Fruit fly (Drosophila melanogaster) whole organism, embryonic: ENCODE results near the gene Art3.

Experiments used
- Abd-B ChIP-seq: fragments of 200-800 bp; sonication (Bioruptor generic); optimal IDR thresholded peaks from 2 replicates; lab custom pipeline; 2018; ENCODE audit warnings: missing biosample characterization, mild to moderate bottlenecking, missing genetic modification characterization, moderate library complexity
- Blimp-1 ChIP-seq: fragments of 200-800 bp; sonication (Bioruptor generic); optimal IDR thresholded peaks from 3 replicates; lab custom pipeline; 2018; ENCODE audit warnings: missing biosample characterization, missing genetic modification characterization, mild to moderate bottlenecking, moderate library complexity, missing genetic modification reagents
- BtbVII ChIP-seq: fragments of 200-800 bp; sonication (Bioruptor generic); optimal IDR thresholded peaks from 3 replicates; lab custom pipeline; 2017; ENCODE audit warnings: missing biosample characterization, mild to moderate bottlenecking, missing genetic modification characterization
- CG11504 ChIP-seq: fragments of 200-800 bp; sonication (Bioruptor generic); optimal IDR thresholded peaks from 3 replicates; lab custom pipeline; 2019; ENCODE audit warnings: missing biosample characterization, mild to moderate bottlenecking, missing genetic modification characterization, moderate library complexity
- CG12659 ChIP-seq: fragments of 200-800 bp; sonication (Bioruptor generic); optimal IDR thresholded peaks from 3 replicates; lab custom pipeline; 2017; ENCODE audit warnings: mild to moderate bottlenecking, missing biosample characterization, missing genetic modification reagents, missing genetic modification characterization
- CG15269 ChIP-seq: fragments of 200-800 bp; sonication (Bioruptor generic); optimal IDR thresholded peaks from 2 replicates; lab custom pipeline; 2018; ENCODE audit warnings: missing biosample characterization, mild to moderate bottlenecking, missing genetic modification characterization, moderate library complexity
- CG1602 ChIP-seq: fragments of 200-800 bp; sonication (Bioruptor generic); optimal IDR thresholded peaks from 3 replicates; lab custom pipeline; 2016; ENCODE audit warnings: missing biosample characterization, missing genetic modification characterization
- CG1603 ChIP-seq: fragments of 200-800 bp; sonication (Bioruptor generic); optimal IDR thresholded peaks from 2 replicates; lab custom pipeline; 2019; ENCODE audit warnings: missing biosample characterization, mild to moderate bottlenecking, missing genetic modification characterization, moderate library complexity
- CG16863 ChIP-seq: fragments of 200-800 bp; sonication (Bioruptor generic); optimal IDR thresholded peaks from 3 replicates; lab custom pipeline; 2016; ENCODE audit warnings: missing biosample characterization, missing genetic modification characterization
- CG17328 ChIP-seq: fragments of 200-800 bp; sonication (Bioruptor generic); IDR thresholded peaks from 2 replicates; pipeline ENCODE4 v1.3.6; 2022; ENCODE audit warnings: missing biosample characterization, missing genetic modification characterization
- CG17912 ChIP-seq: fragments of 200-800 bp; sonication (Bioruptor generic); optimal IDR thresholded peaks from 2 replicates; lab custom pipeline; 2018; ENCODE audit warnings: missing biosample characterization, mild to moderate bottlenecking, missing genetic modification characterization
- CG18011 ChIP-seq: fragments of 200-800 bp; sonication (Bioruptor generic); optimal IDR thresholded peaks from 2 replicates; lab custom pipeline; 2017; ENCODE audit warnings: missing biosample characterization, missing genetic modification characterization, mild to moderate bottlenecking, moderate library complexity, missing genotype
- CG30020 ChIP-seq: fragments of 200-800 bp; optimal IDR thresholded peaks from 2 replicates; lab custom pipeline; 2019; ENCODE audit warnings: missing biosample characterization, mild to moderate bottlenecking, missing genetic modification characterization, moderate library complexity
- CG30431 ChIP-seq: fragments of 200-800 bp; sonication (Bioruptor generic); optimal IDR thresholded peaks from 2 replicates; lab custom pipeline; 2017; ENCODE audit warnings: missing biosample characterization, missing genetic modification characterization
- CG32767 ChIP-seq: fragments of 200-800 bp; sonication (Bioruptor generic); IDR thresholded peaks from 2 replicates; pipeline ENCODE4 v1.3.6; 2022; ENCODE audit warnings: missing biosample characterization, missing genetic modification characterization
- CG3726 ChIP-seq: fragments of 200-800 bp; sonication (Bioruptor generic); IDR thresholded peaks from 3 replicates; pipeline ENCODE4, ENCODE4 v1.3.6; 2022; ENCODE audit warnings: missing biosample characterization, missing genetic modification characterization
- CG3995 ChIP-seq: fragments of 200-800 bp; sonication (Bioruptor generic); optimal IDR thresholded peaks from 3 replicates; lab custom pipeline; 2016; ENCODE audit warnings: missing biosample characterization, missing genetic modification characterization
- CG4282 ChIP-seq: fragments of 200-800 bp; sonication (Bioruptor generic); optimal IDR thresholded peaks from 2 replicates; lab custom pipeline; 2016; ENCODE audit warnings: missing biosample characterization, missing genetic modification characterization
- CG8089 ChIP-seq: fragments of 200-800 bp; sonication (Bioruptor generic); optimal IDR thresholded peaks from 3 replicates; lab custom pipeline; 2016; ENCODE audit warnings: missing biosample characterization, missing genetic modification characterization
- CG9609 ChIP-seq: fragments of 200-800 bp; sonication (Bioruptor generic); optimal IDR thresholded peaks from 3 replicates; lab custom pipeline; 2016; ENCODE audit warnings: missing biosample characterization, missing genetic modification characterization
- Chrac-16 ChIP-seq: fragments of 200-800 bp; sonication (Bioruptor generic); optimal IDR thresholded peaks from 3 replicates; lab custom pipeline; 2016; ENCODE audit warnings: missing biosample characterization, missing genetic modification characterization
- CoRest ChIP-seq: fragments of 200-800 bp; sonication (Bioruptor generic); optimal IDR thresholded peaks from 3 replicates; lab custom pipeline; 2018; ENCODE audit warnings: missing biosample characterization, mild to moderate bottlenecking, missing genetic modification characterization, moderate library complexity
- Dek ChIP-seq: fragments of 200-800 bp; sonication (Bioruptor generic); optimal IDR thresholded peaks from 3 replicates; lab custom pipeline; 2019; ENCODE audit warnings: missing biosample characterization, mild to moderate bottlenecking, missing genetic modification characterization, moderate library complexity
- Doc3 ChIP-seq: fragments of 200-800 bp; sonication (Bioruptor generic); IDR thresholded peaks from 3 replicates; pipeline ENCODE4 v1.3.6; 2022; ENCODE audit warnings: missing biosample characterization, missing genetic modification characterization; ENCODE audit not compliant: partially characterized antibody
- Drgx ChIP-seq: fragments of 200-800 bp; sonication (Bioruptor generic); IDR thresholded peaks from 2 replicates; pipeline ENCODE4 v1.3.6; 2022; ENCODE audit warnings: missing biosample characterization, missing genetic modification characterization
- E2f1 ChIP-seq: fragments of 200-800 bp; sonication (Bioruptor generic); IDR thresholded peaks from 2 replicates; pipeline ENCODE4 v1.3.6; 2022; ENCODE audit warnings: missing biosample characterization, missing genetic modification characterization
- H2.0 ChIP-seq: fragments of 200-800 bp; sonication (Bioruptor generic); IDR thresholded peaks from 2 replicates; pipeline ENCODE4 v1.3.6; 2022; ENCODE audit warnings: missing biosample characterization, missing genetic modification characterization
- Hand ChIP-seq: fragments of 200-800 bp; sonication (Bioruptor generic); optimal IDR thresholded peaks from 2 replicates; lab custom pipeline; 2017; ENCODE audit warnings: mild to moderate bottlenecking, missing biosample characterization, missing genetic modification reagents, missing genetic modification characterization
- Lhr ChIP-seq: fragments of 200-800 bp; sonication (Bioruptor generic); optimal IDR thresholded peaks from 3 replicates; lab custom pipeline; 2017; ENCODE audit warnings: mild to moderate bottlenecking, missing biosample characterization, missing genetic modification reagents, missing genetic modification characterization
- Max ChIP-seq: fragments of 200-800 bp; sonication (Bioruptor generic); optimal IDR thresholded peaks from 2 replicates; lab custom pipeline; 2016; ENCODE audit warnings: missing biosample characterization, mild to moderate bottlenecking, missing genetic modification characterization
- Mes4 ChIP-seq: fragments of 200-800 bp; sonication (Bioruptor generic); optimal IDR thresholded peaks from 2 replicates; lab custom pipeline; 2016; ENCODE audit warnings: missing biosample characterization, missing genetic modification characterization
- Oaz ChIP-seq: fragments of 200-800 bp; sonication (Bioruptor generic); IDR thresholded peaks from 2 replicates; pipeline ENCODE4 v1.3.6; 2022; ENCODE audit warnings: missing biosample characterization, missing genetic modification characterization
- br ChIP-seq: fragments of >200 bp; optimal IDR thresholded peaks from 2 replicates; lab custom pipeline; 2017
- caup ChIP-seq: fragments of 200-800 bp; sonication (Bioruptor generic); optimal IDR thresholded peaks from 3 replicates; lab custom pipeline; 2017; ENCODE audit warnings: missing biosample characterization, mild to moderate bottlenecking, missing genetic modification characterization, moderate library complexity; ENCODE audit not compliant: severe bottlenecking
- en ChIP-seq: fragments of 200-800 bp; sonication (Bioruptor generic); optimal IDR thresholded peaks from 2 replicates; lab custom pipeline; 2016; ENCODE audit warnings: missing biosample characterization, missing genetic modification characterization
- ewg ChIP-seq: fragments of 200-800 bp; sonication (Bioruptor generic); optimal IDR thresholded peaks from 3 replicates; lab custom pipeline; 2017; ENCODE audit warnings: mild to moderate bottlenecking, missing biosample characterization, missing genetic modification reagents, missing genetic modification characterization
- fru ChIP-seq: fragments of >200 bp; optimal IDR thresholded peaks from 2 replicates; lab custom pipeline; 2017
- ken ChIP-seq: fragments of 200-800 bp; sonication (Bioruptor generic); IDR thresholded peaks from 3 replicates; pipeline ENCODE4 v1.3.6; 2022; ENCODE audit warnings: missing biosample characterization, missing genetic modification characterization
- org-1 ChIP-seq: fragments of 200-800 bp; sonication (Bioruptor generic); optimal IDR thresholded peaks from 2 replicates; lab custom pipeline; 2017; ENCODE audit warnings: missing biosample characterization, missing genetic modification characterization
- otp ChIP-seq: fragments of 200-800 bp; sonication (Bioruptor generic); IDR thresholded peaks from 3 replicates; pipeline ENCODE4, ENCODE4 v1.3.6; 2022; ENCODE audit warnings: missing biosample characterization, missing genetic modification characterization
- peb ChIP-seq: fragments of 200-800 bp; sonication (Bioruptor generic); IDR thresholded peaks from 2 replicates; pipeline ENCODE4 v1.3.6; 2022; ENCODE audit warnings: missing biosample characterization, missing genetic modification characterization
- pnt ChIP-seq: fragments of 200-800 bp; sonication (Bioruptor generic); optimal IDR thresholded peaks from 3 replicates; lab custom pipeline; 2016; ENCODE audit warnings: missing biosample characterization, missing genetic modification characterization
- pzg ChIP-seq: fragments of 200-800 bp; sonication (Bioruptor generic); optimal IDR thresholded peaks from 3 replicates; lab custom pipeline; 2018; ENCODE audit warnings: missing biosample characterization, mild to moderate bottlenecking, missing genetic modification characterization, moderate library complexity
- row ChIP-seq: fragments of 200-800 bp; sonication (Bioruptor generic); IDR thresholded peaks from 3 replicates; pipeline ENCODE4 v1.3.6; 2022; ENCODE audit warnings: missing biosample characterization, missing genetic modification characterization
- sens-2 ChIP-seq: fragments of 200-800 bp; sonication (Bioruptor generic); IDR thresholded peaks from 2 replicates; pipeline ENCODE4 v1.3.6; 2022; ENCODE audit warnings: missing biosample characterization, missing genetic modification characterization
- so ChIP-seq: fragments of 200-800 bp; sonication (Bioruptor generic); IDR thresholded peaks from 3 replicates; pipeline ENCODE4 v1.3.6; 2022; ENCODE audit warnings: missing biosample characterization, missing genetic modification characterization
- stwl ChIP-seq: fragments of 200-800 bp; sonication (Bioruptor generic); optimal IDR thresholded peaks from 3 replicates; lab custom pipeline; 2018; ENCODE audit warnings: missing biosample characterization, mild to moderate bottlenecking, missing genetic modification characterization, moderate library complexity
- tap ChIP-seq: fragments of 200-800 bp; optimal IDR thresholded peaks from 3 replicates; lab custom pipeline; 2019; ENCODE audit warnings: missing biosample characterization, mild to moderate bottlenecking, missing genetic modification characterization, moderate library complexity
- toy ChIP-seq: fragments of 200-800 bp; sonication (Bioruptor generic); IDR thresholded peaks from 2 replicates; pipeline ENCODE4 v1.3.6; 2022; ENCODE audit warnings: missing biosample characterization, missing genetic modification characterization

The Art3 gene

DNA sequence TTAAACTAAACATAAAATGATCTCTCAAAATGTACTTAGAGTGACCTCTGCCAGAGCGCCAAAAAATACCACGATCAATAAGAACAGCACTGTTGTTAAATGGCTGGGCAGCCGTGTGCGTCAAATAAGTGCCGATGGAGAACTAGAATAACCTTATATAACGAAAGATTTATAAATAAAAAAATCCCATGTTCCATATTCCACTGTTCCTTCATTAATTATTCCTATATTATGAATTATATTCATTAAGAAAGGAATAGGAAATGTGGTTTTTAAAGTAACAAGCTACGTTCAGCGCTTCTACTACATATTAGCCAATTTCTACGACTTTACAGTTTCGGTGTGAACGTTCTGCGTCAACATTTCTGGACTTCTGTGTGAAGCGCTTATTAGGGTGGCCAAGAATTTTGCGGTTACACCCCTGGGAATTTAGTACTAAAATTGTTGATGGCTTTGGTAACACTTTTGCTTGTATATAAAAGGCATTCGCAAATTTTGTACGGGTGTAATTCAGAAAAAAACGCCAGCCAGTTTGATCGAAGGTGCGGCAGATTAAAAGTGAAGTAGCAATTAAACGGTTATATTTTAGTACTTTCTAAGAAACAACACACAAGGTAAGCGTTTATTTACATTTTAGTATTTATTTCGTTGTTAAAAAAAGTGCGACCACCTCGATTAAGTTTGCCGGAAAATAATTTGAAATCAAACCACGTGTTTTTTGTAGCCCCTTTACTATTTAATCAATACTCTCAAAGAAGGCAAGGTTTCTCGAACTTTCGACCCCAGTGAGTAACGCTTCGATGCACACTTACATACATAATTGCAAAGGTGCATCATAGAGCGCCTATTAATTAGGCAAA, 13.2 kb upstream of the Art3 start, which contains the start of the genes tefu and Hsc70-4 (continued):
- TF ChIP-seq caup (GFP tag; lab: Kevin White, UChicago) (peak; percentile 38), br (no peak), CG32767 (GFP tag; lab: Robert Waterston, UW) (peak; percentile 60; the same call in 1 of the 2 replicates), so (peak; percentile 62; the same call in 1 of the 3 replicates), CG1602 (peak; percentile 86), CG4282 (GFP tag; lab: Kevin White, UChicago) (no peak), Hand (GFP tag; lab: Kevin White, UChicago) (no peak), row (peak; percentile 93), CG3995 (peak; percentile 6), en (GFP tag; lab: Kevin White, UChicago) (no peak), ken (GFP tag; lab: Robert Waterston, UW) (peak; percentile 81), Drgx (GFP tag; lab: Robert Waterston, UW) (peak; percentile 42; the same call in 1 of the 2 replicates), CG17328 (GFP tag; lab: Robert Waterston, UW) (peak; percentile 58), CG8089 (GFP tag; lab: Kevin White, UChicago) (peak; percentile 53), CG16863 (peak; percentile 29), pzg (GFP tag; lab: Kevin White, UChicago) (peak; percentile 91), Mes4 (GFP tag; lab: Kevin White, UChicago) (peak; percentile 45), Blimp-1 (GFP tag; lab: Kevin White, UChicago) (no peak), Abd-B (GFP tag; lab: Kevin White, UChicago) (peak; percentile 92), otp (GFP tag; lab: Robert Waterston, UW) (peak; percentile 68; the same call in 1 of the 3 replicates), BtbVII (GFP tag; lab: Kevin White, UChicago) (peak; percentile 11), pnt (peak; percentile 85), tap (tag; lab: Kevin White, UChicago) (no peak), H2.0 (GFP tag; lab: Robert Waterston, UW) (peak; percentile 70), CG3726 (GFP tag; lab: Robert Waterston, UW) (peak; percentile 75; the same call in 2 of the 3 replicates), CG30020 (tag; lab: Kevin White, UChicago) (peak; percentile 97), CG1603 (peak; percentile 80), E2f1 (GFP tag; lab: Robert Waterston, UW) (peak; percentile 70), CG18011 (GFP tag; lab: Kevin White, UChicago) (no peak), Chrac-16 (peak; percentile 81), fru (lab: Kevin White, UChicago) (no peak), toy (GFP tag; lab: Robert Waterston, UW) (no peak), Max (peak; percentile 54), org-1 (no peak), CG15269 (peak; percentile 0), Oaz (GFP tag; lab: Robert Waterston, UW) (peak; percentile 60; the same call in 1 of the 2 replicates), Dek (tag; lab: Kevin White, UChicago) (peak; percentile 75), CG9609 (GFP tag; lab: Kevin White, UChicago) (peak; percentile 73), CG12659 (GFP tag; lab: Kevin White, UChicago) (peak; percentile 80), ewg (GFP tag; lab: Kevin White, UChicago) (peak; percentile 60), sens-2 (GFP tag; lab: Robert Waterston, UW) (no peak), Lhr (GFP tag; lab: Kevin White, UChicago) (peak; percentile 95), CG17912 (GFP tag; lab: Kevin White, UChicago) (peak; percentile 98), CG11504 (tag; lab: Kevin White, UChicago) (no peak), CoRest (tag; lab: Kevin White, UChicago) (peak; percentile 91), stwl (tag; lab: Kevin White, UChicago) (peak; percentile 70), CG30431 (peak; percentile 80), peb (peak; percentile 49; the same call in 1 of the 2 replicates), Doc3 (GFP tag; lab: Robert Waterston, UW) (no peak)
